Worm (Caenorhabditis elegans) whole organism, L4 larva: ENCODE results near the gene ddo-2.

Source experiments
- ama-1 ChIP-seq: fragments of 150-350 bp; optimal IDR thresholded peaks from 2 replicates; lab custom pipeline; 2014; ENCODE audit warnings: inconsistent platforms, mixed read lengths
- ceh-82 ChIP-seq: sonication (generic microtip); optimal IDR thresholded peaks from 2 replicates; lab custom pipeline; 2017; ENCODE audit warnings: missing biosample characterization, missing genetic modification characterization
- ces-1 ChIP-seq: fragments of 150-350 bp; sonication (generic microtip); optimal IDR thresholded peaks from 4 replicates; lab custom pipeline; 2014; ENCODE audit warnings: missing biosample characterization, missing genetic modification reagents, missing genetic modification characterization
- daf-12 ChIP-seq: fragments of 150-350 bp; optimal IDR thresholded peaks from 2 replicates; lab custom pipeline; 2014; ENCODE audit warnings: missing biosample characterization, missing genetic modification reagents, missing genetic modification characterization
- daf-8 ChIP-seq: fragments of 200-800 bp; sonication (Bioruptor generic); IDR thresholded peaks from 2 replicates; pipeline ENCODE4 v1.3.6; 2022; ENCODE audit warnings: missing genetic modification characterization, missing compliant biosample characterization
- fos-1 ChIP-seq: fragments of 150-350 bp; optimal IDR thresholded peaks from 2 replicates; lab custom pipeline; 2014; ENCODE audit warnings: missing biosample characterization, missing genetic modification characterization
- lin-39 ChIP-seq: fragments of 150-350 bp; optimal IDR thresholded peaks from 2 replicates; lab custom pipeline; 2014; ENCODE audit warnings: missing biosample characterization, missing genetic modification reagents, missing genetic modification characterization
- nhr-102 ChIP-seq: sonication (generic microtip); optimal IDR thresholded peaks from 2 replicates; lab custom pipeline; 2016; ENCODE audit warnings: mild to moderate bottlenecking, missing genetic modification characterization, moderate library complexity, missing compliant biosample characterization
- nhr-28 ChIP-seq: fragments of 150-350 bp; optimal IDR thresholded peaks from 2 replicates; lab custom pipeline; 2014; ENCODE audit warnings: missing biosample characterization, missing genetic modification characterization
- nhr-6 ChIP-seq: fragments of 150-350 bp; optimal IDR thresholded peaks from 2 replicates; lab custom pipeline; 2014; ENCODE audit warnings: missing biosample characterization, missing genetic modification characterization
- nhr-77 ChIP-seq: fragments of 150-350 bp; optimal IDR thresholded peaks from 2 replicates; lab custom pipeline; 2014; ENCODE audit warnings: missing biosample characterization, missing genetic modification characterization
- skn-1 ChIP-seq: fragments of 150-350 bp; optimal IDR thresholded peaks from 2 replicates; lab custom pipeline; 2014; ENCODE audit warnings: missing biosample characterization, missing genetic modification characterization
- unc-62 ChIP-seq, 3 experiments: fragments of 150-350 bp in 1 of 3; sonication (generic microtip); optimal IDR thresholded peaks in 2 of 3; peaks in 1 of 3; 1 replicate in 1 of 3; 2 replicates in 2 of 3; lab custom pipeline; 2014 to 2017; ENCODE audit warnings: missing biosample characterization in 3 of 3, missing genetic modification characterization in 3 of 3, missing genetic modification reagents in 3 of 3, missing genotype in 1 of 3

DNA sequence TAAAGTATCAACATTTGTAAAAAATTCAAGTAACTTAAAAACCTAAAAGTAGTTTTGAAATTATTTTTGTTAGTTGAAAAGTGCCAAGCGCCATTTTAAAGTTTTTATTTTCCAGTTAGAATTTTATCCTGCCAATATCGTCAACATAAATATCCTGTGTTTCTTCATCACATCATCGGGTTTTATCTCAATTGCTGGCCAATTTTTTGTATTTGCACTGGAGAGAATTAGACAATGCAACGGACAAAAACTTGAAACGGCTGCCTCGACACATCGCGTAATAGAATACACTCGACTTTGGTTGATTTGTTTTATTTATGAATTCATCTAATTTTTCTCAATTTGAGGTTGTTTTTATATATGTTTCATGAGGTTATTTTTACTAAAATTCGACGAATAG lies 19.5 kb upstream of the ddo-2 start, which contains the start of gene F25E5.2:
- no peak for TF ChIP-seq ces-1
- no peak for TF ChIP-seq ama-1
- TF ChIP-seq unc-62 (GFP tag; optimal IDR thresholded peaks at IDR 0.05 in 1 of 2; lab: Kevin White, UChicago) = no peak
- TF ChIP-seq unc-62 (tag; optimal IDR thresholded peaks at IDR 0.05; lab: Kevin White, UChicago) = no peak
- TF ChIP-seq nhr-102 (tag; lab: Kevin White, UChicago) = no peak
- no peak for TF ChIP-seq nhr-77 (tag; lab: Kevin White, UChicago)
- no peak for TF ChIP-seq daf-12
- TF ChIP-seq fos-1 (tag; lab: Kevin White, UChicago) = no peak
- TF ChIP-seq nhr-28 (tag; lab: Kevin White, UChicago) = no peak
- TF ChIP-seq daf-8 = no peak
- TF ChIP-seq nhr-6 (tag; lab: Kevin White, UChicago) = no peak
- no peak for TF ChIP-seq ceh-82 (tag; lab: Kevin White, UChicago)
- TF ChIP-seq skn-1 (tag; lab: Kevin White, UChicago) = no peak
- TF ChIP-seq lin-39 (tag; lab: Kevin White, UChicago) = no peak
